Worm (Caenorhabditis elegans) whole organism, L4 larva: ENCODE results near the gene chil-16.

Experiments
- D1046.2 ChIP-seq: fragments of 200-800 bp; sonication (Bioruptor generic); IDR thresholded peaks from 2 replicates; pipeline ENCODE4 v1.3.6; 2022; ENCODE audit warnings: missing genetic modification characterization, missing compliant biosample characterization
- T20F7.1 ChIP-seq: fragments of 200-800 bp; sonication (Bioruptor generic); optimal IDR thresholded peaks from 2 replicates; lab custom pipeline; 2018; ENCODE audit warnings: mild to moderate bottlenecking, missing genetic modification characterization, missing compliant biosample characterization
- ZK337.2 ChIP-seq: fragments of 200-800 bp; sonication (Bioruptor generic); IDR thresholded peaks from 2 replicates; pipeline ENCODE4 v1.3.6; 2022; ENCODE audit warnings: missing genetic modification reagents, missing genetic modification characterization, missing compliant biosample characterization
- attf-4 ChIP-seq: sonication (generic microtip); optimal IDR thresholded peaks from 3 replicates; lab custom pipeline; 2017; ENCODE audit warnings: missing biosample characterization, missing genetic modification characterization
- daf-12 ChIP-seq: fragments of 150-350 bp; optimal IDR thresholded peaks from 2 replicates; lab custom pipeline; 2014; ENCODE audit warnings: missing biosample characterization, missing genetic modification reagents, missing genetic modification characterization
- daf-16 ChIP-seq, 3 experiments: sonication (generic microtip); optimal IDR thresholded peaks; 2 replicates each; lab custom pipeline; 2016 to 2017; ENCODE audit warnings: missing genetic modification characterization in 3 of 3, missing genetic modification reagents in 3 of 3, mild to moderate bottlenecking in 2 of 3, missing compliant biosample characterization in 2 of 3, missing biosample characterization in 1 of 3, moderate library complexity in 1 of 3
- dve-1 ChIP-seq: sonication (generic microtip); optimal IDR thresholded peaks from 2 replicates; lab custom pipeline; 2017; ENCODE audit warnings: antibody characterized with exemption, mild to moderate bottlenecking, missing genetic modification characterization, missing compliant biosample characterization; ENCODE audit not compliant: insufficient read depth
- fos-1 ChIP-seq: fragments of 150-350 bp; optimal IDR thresholded peaks from 2 replicates; lab custom pipeline; 2014; ENCODE audit warnings: missing biosample characterization, missing genetic modification characterization
- hif-1 ChIP-seq, 2 experiments: sonication (generic microtip); optimal IDR thresholded peaks; 2 replicates each; lab custom pipeline; 2016 to 2017; ENCODE audit warnings: missing compliant biosample characterization in 2 of 2, missing genetic modification characterization in 2 of 2, missing genetic modification reagents in 2 of 2, missing genotype in 2 of 2, mild to moderate bottlenecking in 1 of 2
- jun-1 ChIP-seq: fragments of 150-350 bp; optimal IDR thresholded peaks from 2 replicates; lab custom pipeline; 2014; ENCODE audit warnings: missing biosample characterization, missing genetic modification reagents, missing genetic modification characterization
- lin-15B ChIP-seq: fragments of 150-350 bp; sonication (generic microtip); optimal IDR thresholded peaks from 3 replicates; lab custom pipeline; 2014; ENCODE audit warnings: missing biosample characterization, missing genetic modification characterization
- lin-29 ChIP-seq: fragments of 200-800 bp; sonication (Bioruptor generic); IDR thresholded peaks from 2 replicates; pipeline ENCODE4 v1.3.6; 2022; ENCODE audit warnings: missing genetic modification reagents, missing genetic modification characterization, missing compliant biosample characterization
- lin-38 ChIP-seq: fragments of 200-800 bp; sonication (Bioruptor generic); IDR thresholded peaks from 2 replicates; pipeline ENCODE4 v1.3.6; 2022; ENCODE audit warnings: missing genetic modification reagents, missing genetic modification characterization, missing compliant biosample characterization
- madf-5 ChIP-seq, 2 experiments: fragments of 200-800 bp; sonication (Bioruptor generic); IDR thresholded peaks; 2 replicates each; pipeline ENCODE4 v1.3.6; 2022; ENCODE audit warnings: missing compliant biosample characterization in 2 of 2, missing genetic modification characterization in 2 of 2
- mdt-29 ChIP-seq: fragments of 200-800 bp; sonication (Bioruptor generic); IDR thresholded peaks from 2 replicates; pipeline ENCODE4 v1.3.6; 2022; ENCODE audit warnings: missing genetic modification reagents, missing genetic modification characterization, missing compliant biosample characterization
- mep-1 ChIP-seq: fragments of 150-350 bp; sonication (generic microtip); optimal IDR thresholded peaks from 3 replicates; lab custom pipeline; 2014; ENCODE audit warnings: missing biosample characterization, missing genetic modification characterization
- nhr-102 ChIP-seq: sonication (generic microtip); optimal IDR thresholded peaks from 2 replicates; lab custom pipeline; 2016; ENCODE audit warnings: mild to moderate bottlenecking, missing genetic modification characterization, moderate library complexity, missing compliant biosample characterization
- nhr-25 ChIP-seq: sonication (generic microtip); optimal IDR thresholded peaks from 2 replicates; lab custom pipeline; 2017; ENCODE audit warnings: missing genetic modification characterization, mild to moderate bottlenecking, missing compliant biosample characterization, antibody characterized with exemption, moderate library complexity, borderline replicate concordance; ENCODE audit not compliant: insufficient read depth
- nhr-41 ChIP-seq: fragments of 200-800 bp; sonication (Bioruptor generic); IDR thresholded peaks from 2 replicates; pipeline ENCODE4 v1.3.6; 2022; ENCODE audit warnings: missing genetic modification reagents, missing genetic modification characterization, missing compliant biosample characterization
- nhr-76 ChIP-seq: fragments of 150-350 bp; optimal IDR thresholded peaks from 2 replicates; lab custom pipeline; 2014; ENCODE audit warnings: missing biosample characterization, missing genetic modification characterization
- pqm-1 ChIP-seq: sonication (generic microtip); optimal IDR thresholded peaks from 2 replicates; lab custom pipeline; 2017; ENCODE audit warnings: missing biosample characterization, missing genetic modification characterization
- sdz-12 ChIP-seq: fragments of 200-800 bp; sonication (Bioruptor generic); optimal IDR thresholded peaks from 2 replicates; lab custom pipeline; 2018; ENCODE audit warnings: mild to moderate bottlenecking, missing genetic modification characterization, missing compliant biosample characterization
- snpc-4 ChIP-seq: fragments of 150-350 bp; optimal IDR thresholded peaks from 2 replicates; lab custom pipeline; 2014; ENCODE audit warnings: missing biosample characterization, missing genetic modification characterization
- ztf-7 ChIP-seq: fragments of 150-350 bp; optimal IDR thresholded peaks from 2 replicates; lab custom pipeline; 2014; ENCODE audit warnings: missing biosample characterization, missing genetic modification characterization

The chil-16 gene

ce11 chrII:9397496-9397895, 44.2 kb downstream of the chil-16 start, which contains the start of gene Y51B9A.9:
Y51B9A.9 (minus strand) TSS chrII:9397596.
- TF ChIP-seq daf-12 (tag; lab: Kevin White, UChicago) (no peak), pqm-1 (tag; lab: Kevin White, UChicago) (peak; percentile 47), jun-1 (tag; lab: Kevin White, UChicago) (no peak), lin-15B (tag; lab: Kevin White, UChicago) (no peak), snpc-4 (no peak), daf-16 (GFP tag; optimal IDR thresholded peaks at IDR 0.05; lab: Kevin White, UChicago) (no peak), daf-16 (tag; optimal IDR thresholded peaks at IDR 0.05; lab: Kevin White, UChicago) (peak; percentile 68), dve-1 (tag; lab: Kevin White, UChicago) (no peak), sdz-12 (GFP tag; lab: Kevin White, UChicago) (no peak), ZK337.2 (no peak), lin-29 (no peak), D1046.2 (GFP tag; lab: Robert Waterston, UW) (no peak), mep-1 (tag; lab: Kevin White, UChicago) (no peak)

DNA sequence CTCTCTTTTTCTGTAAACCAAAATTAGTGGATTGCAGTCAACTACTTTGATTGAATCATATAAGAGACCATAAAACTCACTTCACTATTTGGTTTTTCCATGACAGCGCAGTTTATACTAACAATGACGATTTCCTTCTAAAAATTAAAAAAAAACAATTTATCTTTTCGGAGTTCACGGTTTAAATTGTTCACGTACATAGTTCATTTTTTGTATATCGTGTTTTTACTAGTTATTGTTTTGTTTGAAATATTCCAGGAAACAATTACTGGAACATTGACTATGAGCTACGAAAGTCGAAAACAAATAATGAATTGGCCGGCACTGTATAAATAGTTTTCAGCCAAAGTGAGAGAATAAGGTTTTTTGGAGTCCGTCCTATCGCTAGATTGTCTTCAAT, 49.0 kb downstream of the chil-16 start, which contains the start of gene lido-17:
TSS of gene lido-17 (minus strand) at position 101 of the 400 bp plus-strand sequence.
- TF ChIP-seq attf-4 (tag; lab: Kevin White, UChicago), result no peak
- TF ChIP-seq nhr-25 (tag; lab: Kevin White, UChicago), result no peak
- TF ChIP-seq T20F7.1 (GFP tag; lab: Kevin White, UChicago), result no peak
- no peak for TF ChIP-seq nhr-102 (tag; lab: Kevin White, UChicago)
- TF ChIP-seq nhr-41 (GFP tag; lab: Robert Waterston, UW), result no peak
- no peak for TF ChIP-seq mdt-29 (GFP tag; lab: Robert Waterston, UW)
- TF ChIP-seq pqm-1 (tag; lab: Kevin White, UChicago), result no peak
- TF ChIP-seq fos-1 (tag; lab: Kevin White, UChicago), result no peak
- TF ChIP-seq ztf-7, result no peak
- no peak for TF ChIP-seq madf-5 (GFP tag; IDR thresholded peaks at IDR 0.05; lab: Robert Waterston, UW)
- TF ChIP-seq lin-38 (GFP tag; lab: Robert Waterston, UW), result no peak
- no peak for TF ChIP-seq hif-1 (tag; optimal IDR thresholded peaks at IDR 0.05; lab: Kevin White, UChicago)
- TF ChIP-seq nhr-76, result no peak
- TF ChIP-seq, all 104 proteins: peak for 0
